Worm (Caenorhabditis elegans): Measurements from ENCODE around the gene ZK892.5.

DNA sequence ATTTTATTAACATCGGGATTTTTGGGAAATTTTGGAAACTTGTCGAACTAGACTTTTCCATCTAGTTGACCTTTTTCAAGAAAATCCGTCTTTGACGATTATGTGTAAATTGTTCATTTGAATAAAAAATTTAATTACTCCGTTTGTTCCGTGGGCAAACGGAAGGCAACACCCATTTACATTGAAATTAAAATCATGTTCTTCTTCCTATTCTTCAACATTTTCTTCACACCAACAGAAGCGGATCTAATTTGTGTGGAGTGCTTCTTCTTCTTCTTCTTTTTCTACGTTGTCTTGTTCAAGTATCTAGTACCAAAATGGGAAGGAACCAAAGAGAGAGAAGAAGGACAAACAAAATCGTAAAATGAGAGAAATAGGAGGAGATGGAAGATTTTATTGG lies 25.6 kb upstream of the ZK892.5 start:
- TF ChIP-seq ama-1 (optimal IDR thresholded peaks at IDR 0.05) = no peak
- no peak for TF ChIP-seq ama-1 (GFP tag; optimal IDR thresholded peaks at IDR 0.05)
- no peak for TF ChIP-seq lin-40 (tag; optimal IDR thresholded peaks at IDR 0.05)
- no peak for TF ChIP-seq lin-35 (GFP tag; optimal IDR thresholded peaks at IDR 0.05)
- no peak for TF ChIP-seq mes-4 (tag; optimal IDR thresholded peaks at IDR 0.05)
- TF ChIP-seq egrh-3 (GFP tag; IDR thresholded peaks at IDR 0.05) = no peak
- no peak for TF ChIP-seq F22D6.2 (tag; optimal IDR thresholded peaks at IDR 0.05)
- TF ChIP-seq C06A6.2 (GFP tag; conservative IDR thresholded peaks at IDR 0.05) = no peak
- TF ChIP-seq bed-2 (GFP tag; IDR thresholded peaks at IDR 0.05) = no peak
- TF ChIP-seq nfya-2 (GFP tag; IDR thresholded peaks at IDR 0.05) = no peak
- TF ChIP-seq ceh-79 (tag; optimal IDR thresholded peaks at IDR 0.05) = no peak
- no peak for TF ChIP-seq unc-62 (GFP tag; optimal IDR thresholded peaks at IDR 0.05)

Data from whole organism, young adult.